Worm (Caenorhabditis elegans): ENCODE data around the gene C46F4.3.

ce11 chrX:5935473-5935872, at the start of gene C46F4.3:
- TF ChIP-seq sea-1 (GFP tag; conservative IDR thresholded peaks at IDR 0.05), result no peak
- no peak for TF ChIP-seq aly-1 (tag; optimal IDR thresholded peaks at IDR 0.05)
- no peak for TF ChIP-seq hmg-4 (GFP tag; optimal IDR thresholded peaks at IDR 0.05)
- no peak for TF ChIP-seq ceh-13 (GFP tag; optimal IDR thresholded peaks at IDR 0.05)
